Fruit fly (Drosophila melanogaster) whole organism, embryonic: ENCODE measurements around the gene RpL14.

Source experiments
- Asciz ChIP-seq: fragments of 200-800 bp; sonication (Bioruptor generic); optimal IDR thresholded peaks from 2 replicates; lab custom pipeline; 2017; ENCODE audit warnings: missing biosample characterization, mild to moderate bottlenecking, missing genetic modification characterization, missing genetic modification reagents
- C15 ChIP-seq: fragments of 200-800 bp; sonication (Bioruptor generic); IDR thresholded peaks from 3 replicates; pipeline ENCODE4 v1.3.6; 2022; ENCODE audit warnings: missing biosample characterization, missing genetic modification characterization
- CG10147 ChIP-seq: fragments of 200-800 bp; sonication (Bioruptor generic); optimal IDR thresholded peaks from 2 replicates; lab custom pipeline; 2019; ENCODE audit warnings: missing biosample characterization, mild to moderate bottlenecking, missing genetic modification characterization, moderate library complexity
- CG10321 ChIP-seq: fragments of 200-800 bp; sonication (Bioruptor generic); IDR thresholded peaks from 2 replicates; pipeline ENCODE4 v1.3.6; 2022; ENCODE audit warnings: missing biosample characterization, missing genetic modification characterization
- CG10431 ChIP-seq: fragments of 200-800 bp; sonication (Bioruptor generic); optimal IDR thresholded peaks from 3 replicates; lab custom pipeline; 2018; ENCODE audit warnings: missing biosample characterization, mild to moderate bottlenecking, missing genetic modification characterization
- CG10979 ChIP-seq: fragments of 200-800 bp; sonication (Bioruptor generic); optimal IDR thresholded peaks from 2 replicates; lab custom pipeline; 2018; ENCODE audit warnings: missing biosample characterization, mild to moderate bottlenecking, missing genetic modification characterization, moderate library complexity
- CG12071 ChIP-seq: fragments of 200-800 bp; sonication (Bioruptor generic); optimal IDR thresholded peaks from 3 replicates; lab custom pipeline; 2018; ENCODE audit warnings: missing biosample characterization, mild to moderate bottlenecking, missing genetic modification characterization
- CG14710 ChIP-seq: fragments of 200-800 bp; sonication (Bioruptor generic); optimal IDR thresholded peaks from 3 replicates; lab custom pipeline; 2019; ENCODE audit warnings: missing biosample characterization, mild to moderate bottlenecking, missing genetic modification characterization, moderate library complexity
- CG14860 ChIP-seq: fragments of 200-800 bp; sonication (Bioruptor generic); IDR thresholded peaks from 3 replicates; pipeline ENCODE4 v1.3.6; 2022; ENCODE audit warnings: missing biosample characterization, missing genetic modification characterization; ENCODE audit not compliant: partially characterized antibody
- CG16813 ChIP-seq: fragments of 200-800 bp; sonication (Bioruptor generic); IDR thresholded peaks from 3 replicates; pipeline ENCODE4 v1.3.6; 2022; ENCODE audit warnings: missing biosample characterization, missing genetic modification characterization; ENCODE audit not compliant: partially characterized antibody
- CG17829 ChIP-seq: fragments of 200-800 bp; optimal IDR thresholded peaks from 2 replicates; lab custom pipeline; 2019; ENCODE audit warnings: missing biosample characterization, mild to moderate bottlenecking, missing genetic modification characterization, moderate library complexity
- CG2712 ChIP-seq: fragments of 200-800 bp; optimal IDR thresholded peaks from 3 replicates; lab custom pipeline; 2019; ENCODE audit warnings: missing biosample characterization, mild to moderate bottlenecking, missing genetic modification characterization, moderate library complexity
- CG31441 ChIP-seq: fragments of 200-800 bp; sonication (Bioruptor generic); IDR thresholded peaks from 2 replicates; pipeline ENCODE4 v1.3.6; 2022; ENCODE audit warnings: missing biosample characterization, missing genetic modification characterization
- CG32767 ChIP-seq: fragments of 200-800 bp; sonication (Bioruptor generic); IDR thresholded peaks from 2 replicates; pipeline ENCODE4 v1.3.6; 2022; ENCODE audit warnings: missing biosample characterization, missing genetic modification characterization
- CG3995 ChIP-seq: fragments of 200-800 bp; sonication (Bioruptor generic); optimal IDR thresholded peaks from 3 replicates; lab custom pipeline; 2016; ENCODE audit warnings: missing biosample characterization, missing genetic modification characterization
- CG4282 ChIP-seq: fragments of 200-800 bp; sonication (Bioruptor generic); optimal IDR thresholded peaks from 2 replicates; lab custom pipeline; 2016; ENCODE audit warnings: missing biosample characterization, missing genetic modification characterization
- CG43689 ChIP-seq: fragments of 200-800 bp; sonication (Bioruptor generic); IDR thresholded peaks from 2 replicates; pipeline ENCODE4 v1.3.6; 2022; ENCODE audit warnings: missing biosample characterization, missing genetic modification characterization
- CG6175 ChIP-seq: fragments of 200-800 bp; sonication (Bioruptor generic); IDR thresholded peaks from 3 replicates; pipeline ENCODE4 v1.3.6; 2022; ENCODE audit warnings: missing biosample characterization, missing genetic modification characterization
- CG7745 ChIP-seq: fragments of 200-800 bp; sonication (Bioruptor generic); optimal IDR thresholded peaks from 2 replicates; lab custom pipeline; 2018; ENCODE audit warnings: missing biosample characterization, mild to moderate bottlenecking, missing genetic modification characterization, moderate library complexity
- CG8089 ChIP-seq: fragments of 200-800 bp; sonication (Bioruptor generic); optimal IDR thresholded peaks from 3 replicates; lab custom pipeline; 2016; ENCODE audit warnings: missing biosample characterization, missing genetic modification characterization
- CG8281 ChIP-seq: fragments of 200-800 bp; sonication (Bioruptor generic); optimal IDR thresholded peaks from 2 replicates; lab custom pipeline; 2018; ENCODE audit warnings: missing biosample characterization, mild to moderate bottlenecking, missing genetic modification characterization, moderate library complexity
- CG9817 ChIP-seq: fragments of 200-800 bp; sonication (Bioruptor generic); optimal IDR thresholded peaks from 2 replicates; lab custom pipeline; 2018; ENCODE audit warnings: missing biosample characterization, mild to moderate bottlenecking, missing genetic modification characterization, moderate library complexity
- Dbx ChIP-seq: fragments of 200-800 bp; sonication (Bioruptor generic); IDR thresholded peaks from 3 replicates; pipeline ENCODE4 v1.3.6; 2022; ENCODE audit warnings: missing biosample characterization, missing genetic modification characterization
- Dfd ChIP-seq, 2 experiments: fragments of >200 bp; optimal IDR thresholded peaks; 2 replicates each; lab custom pipeline; 2017; ENCODE audit warnings: missing biosample characterization in 2 of 2, missing genetic modification characterization in 2 of 2
- Dll ChIP-seq: fragments of 200-800 bp; sonication (Bioruptor generic); IDR thresholded peaks from 4 replicates; pipeline ENCODE4 v1.3.6; 2022; ENCODE audit warnings: missing biosample characterization, missing genetic modification characterization; ENCODE audit not compliant: partially characterized antibody
- Ets65A ChIP-seq: fragments of 200-800 bp; sonication (Bioruptor generic); peaks from one replicate; lab custom pipeline; 2016; ENCODE audit warnings: missing biosample characterization, missing genetic modification characterization
- H2.0 ChIP-seq: fragments of 200-800 bp; sonication (Bioruptor generic); IDR thresholded peaks from 2 replicates; pipeline ENCODE4 v1.3.6; 2022; ENCODE audit warnings: missing biosample characterization, missing genetic modification characterization
- HLH3B ChIP-seq: fragments of 200-800 bp; sonication (Bioruptor generic); IDR thresholded peaks from 2 replicates; pipeline ENCODE4 v1.3.6; 2022; ENCODE audit warnings: missing biosample characterization, missing genetic modification characterization
- Kr ChIP-seq: fragments of 200-800 bp; sonication (Bioruptor generic); optimal IDR thresholded peaks from 2 replicates; lab custom pipeline; 2017; ENCODE audit warnings: missing biosample characterization, mild to moderate bottlenecking, missing genetic modification characterization
- Optix ChIP-seq: fragments of 200-800 bp; sonication (Bioruptor generic); IDR thresholded peaks from 3 replicates; pipeline ENCODE4 v1.3.6; 2022; ENCODE audit warnings: missing biosample characterization, missing genetic modification characterization
- al ChIP-seq: fragments of 200-800 bp; sonication (Bioruptor generic); IDR thresholded peaks from 2 replicates; pipeline ENCODE4 v1.3.6; 2022; ENCODE audit warnings: missing biosample characterization, missing genetic modification characterization
- bigmax ChIP-seq: fragments of 200-800 bp; sonication (Bioruptor generic); optimal IDR thresholded peaks from 2 replicates; lab custom pipeline; 2018; ENCODE audit warnings: missing biosample characterization, mild to moderate bottlenecking, missing genetic modification characterization
- bowl ChIP-seq: fragments of 200-800 bp; sonication (Bioruptor generic); IDR thresholded peaks from 2 replicates; pipeline ENCODE4 v1.3.6; 2022; ENCODE audit warnings: missing biosample characterization, missing genetic modification characterization
- br ChIP-seq: fragments of >200 bp; optimal IDR thresholded peaks from 2 replicates; lab custom pipeline; 2017
- bsh ChIP-seq, 2 experiments: fragments of 200-800 bp; sonication (Bioruptor generic); optimal IDR thresholded peaks; 2 replicates each; lab custom pipeline; 2017 to 2018; ENCODE audit warnings: mild to moderate bottlenecking in 2 of 2, missing biosample characterization in 2 of 2, missing genetic modification characterization in 2 of 2, moderate library complexity in 1 of 2
- btn ChIP-seq: fragments of 200-800 bp; sonication (Bioruptor generic); optimal IDR thresholded peaks from 2 replicates; lab custom pipeline; 2016; ENCODE audit warnings: missing biosample characterization, missing genetic modification characterization
- fd96Cb ChIP-seq: fragments of 200-800 bp; sonication (Bioruptor generic); optimal IDR thresholded peaks from 2 replicates; lab custom pipeline; 2018; ENCODE audit warnings: missing biosample characterization, mild to moderate bottlenecking, missing genetic modification characterization, moderate library complexity
- gce ChIP-seq: fragments of 200-800 bp; sonication (Bioruptor generic); IDR thresholded peaks from 3 replicates; pipeline ENCODE4 v1.3.6; 2022; ENCODE audit warnings: missing biosample characterization, missing genetic modification characterization
- grn ChIP-seq: fragments of 200-800 bp; sonication (Bioruptor generic); optimal IDR thresholded peaks from 3 replicates; lab custom pipeline; 2017; ENCODE audit warnings: missing biosample characterization, missing genetic modification characterization
- ken ChIP-seq: fragments of 200-800 bp; sonication (Bioruptor generic); IDR thresholded peaks from 3 replicates; pipeline ENCODE4 v1.3.6; 2022; ENCODE audit warnings: missing biosample characterization, missing genetic modification characterization
- lbe ChIP-seq: fragments of 200-800 bp; sonication (Bioruptor generic); optimal IDR thresholded peaks from 2 replicates; lab custom pipeline; 2016; ENCODE audit warnings: missing biosample characterization, mild to moderate bottlenecking, missing genetic modification characterization
- lilli ChIP-seq: fragments of 200-800 bp; sonication (Bioruptor generic); optimal IDR thresholded peaks from 3 replicates; lab custom pipeline; 2016; ENCODE audit warnings: missing biosample characterization, missing genetic modification characterization
- lov ChIP-seq, 2 experiments: fragments of 200-800 bp in 1 of 2; fragments of >200 bp in 1 of 2; sonication (Bioruptor generic) in 1 of 2; IDR thresholded peaks in 1 of 2; optimal IDR thresholded peaks in 1 of 2; 2 replicates in 1 of 2; 3 replicates in 1 of 2; pipeline versions ENCODE4 v1.3.6 to Lab custom; 2017 to 2022; ENCODE audit warnings: missing biosample characterization in 1 of 2, missing genetic modification characterization in 1 of 2
- scrt ChIP-seq: fragments of 200-800 bp; sonication (Bioruptor generic); optimal IDR thresholded peaks from 2 replicates; lab custom pipeline; 2018; ENCODE audit warnings: missing biosample characterization, mild to moderate bottlenecking, missing genetic modification characterization, moderate library complexity
- shn ChIP-seq: fragments of 200-800 bp; sonication (Bioruptor generic); optimal IDR thresholded peaks from 3 replicates; lab custom pipeline; 2016; ENCODE audit warnings: missing biosample characterization, missing genetic modification characterization
- sima ChIP-seq: fragments of 200-800 bp; sonication (Bioruptor generic); optimal IDR thresholded peaks from 2 replicates; lab custom pipeline; 2016; ENCODE audit warnings: missing biosample characterization, missing genetic modification characterization
- stwl ChIP-seq: fragments of 200-800 bp; sonication (Bioruptor generic); optimal IDR thresholded peaks from 3 replicates; lab custom pipeline; 2018; ENCODE audit warnings: missing biosample characterization, mild to moderate bottlenecking, missing genetic modification characterization, moderate library complexity
- tna ChIP-seq: fragments of 200-800 bp; sonication (Bioruptor generic); IDR thresholded peaks from 2 replicates; pipeline ENCODE4 v1.3.6; 2022; ENCODE audit warnings: missing biosample characterization, missing genetic modification characterization; ENCODE audit not compliant: partially characterized antibody
- ttk ChIP-seq: fragments of 200-800 bp; sonication (Bioruptor generic); IDR thresholded peaks from 2 replicates; pipeline ENCODE4 v2.1.2; 2022; ENCODE audit warnings: missing biosample characterization, missing genetic modification characterization
- zen ChIP-seq: fragments of 200-800 bp; sonication (Bioruptor generic); optimal IDR thresholded peaks from 3 replicates; lab custom pipeline; 2018; ENCODE audit warnings: missing biosample characterization, mild to moderate bottlenecking, missing genetic modification characterization, moderate library complexity

Gene RpL14

DNA sequence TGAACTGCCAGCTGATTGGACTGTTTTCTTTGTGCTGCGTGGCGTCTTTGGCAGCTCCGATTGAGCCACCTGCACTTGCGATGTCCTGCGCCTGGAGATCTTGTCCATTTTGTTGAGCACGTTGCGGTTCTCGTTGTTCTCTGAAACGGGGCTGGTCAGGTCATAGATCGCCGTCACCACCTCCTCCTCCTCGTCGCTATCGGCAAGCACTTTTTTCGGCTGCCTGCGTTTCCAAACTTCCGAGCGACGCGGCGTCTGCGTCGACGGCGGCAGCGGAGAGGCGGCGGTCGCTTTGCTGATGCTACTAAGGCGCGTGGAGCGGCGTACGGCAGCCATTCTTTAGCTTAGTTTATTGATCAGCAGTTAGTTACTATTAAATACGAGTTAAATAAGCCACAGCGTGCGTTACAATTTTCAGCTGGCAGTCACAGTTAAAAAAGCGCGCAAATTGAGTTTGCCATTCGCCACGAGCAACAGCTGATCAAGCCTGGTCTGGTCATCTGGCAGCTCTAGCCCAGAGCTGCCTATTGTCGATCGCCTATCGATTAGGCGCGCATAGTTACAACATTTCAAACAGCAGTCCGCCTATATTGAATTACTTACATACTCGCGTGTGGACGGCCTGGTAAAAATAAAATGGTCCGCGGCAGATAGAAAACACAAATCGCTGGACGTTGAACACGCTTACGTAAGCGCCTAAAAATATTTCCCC, 33.0 kb downstream of the RpL14 start, which contains the start of gene Cdc6 (continued):
- TF ChIP-seq Optix (GFP tag; lab: Robert Waterston, UW) (no peak), H2.0 (GFP tag; lab: Robert Waterston, UW) (no peak), Dll (GFP tag; lab: Robert Waterston, UW) (peak; percentile 59; the same call in 3 of the 4 replicates), zen (tag; lab: Kevin White, UChicago) (peak; percentile 27), shn (GFP tag; lab: Kevin White, UChicago) (no peak), CG14860 (GFP tag; lab: Robert Waterston, UW) (no peak), CG43689 (GFP tag; lab: Robert Waterston, UW) (no peak), CG4282 (GFP tag; lab: Kevin White, UChicago) (no peak), Dbx (GFP tag; lab: Robert Waterston, UW) (no peak), grn (GFP tag; lab: Kevin White, UChicago) (no peak), CG7745 (no peak), gce (no peak), sima (no peak), lilli (GFP tag; lab: Kevin White, UChicago) (no peak), CG10147 (GFP tag; lab: Kevin White, UChicago) (no peak), CG8281 (tag; lab: Kevin White, UChicago) (no peak), lbe (GFP tag; lab: Kevin White, UChicago) (no peak), CG9817 (tag; lab: Kevin White, UChicago) (no peak), CG17829 (tag; lab: Kevin White, UChicago) (peak; percentile 12), HLH3B (GFP tag; lab: Robert Waterston, UW) (no peak), CG3995 (GFP tag; lab: Kevin White, UChicago) (peak; percentile 62), CG10979 (tag; lab: Kevin White, UChicago) (no peak), lov (optimal IDR thresholded peaks at IDR 0.05; lab: Kevin White, UChicago) (no peak), lov (GFP tag; IDR thresholded peaks at IDR 0.05; lab: Robert Waterston, UW) (no peak), bowl (GFP tag; lab: Robert Waterston, UW) (no peak), ttk (no peak), scrt (GFP tag; lab: Kevin White, UChicago) (no peak), CG14710 (tag; lab: Kevin White, UChicago) (peak; percentile 13), CG32767 (GFP tag; lab: Robert Waterston, UW) (no peak), CG2712 (tag; lab: Kevin White, UChicago) (peak; percentile 3), CG6175 (GFP tag; lab: Robert Waterston, UW) (no peak), CG10321 (GFP tag; lab: Robert Waterston, UW) (no peak), bigmax (GFP tag; lab: Kevin White, UChicago) (no peak), stwl (tag; lab: Kevin White, UChicago) (peak; percentile 58), CG31441 (GFP tag; lab: Robert Waterston, UW) (no peak), tna (no peak), CG10431 (no peak), btn (GFP tag; lab: Kevin White, UChicago) (no peak), CG8089 (no peak), fd96Cb (no peak), Ets65A (GFP tag; lab: Kevin White, UChicago) (no peak), Kr (GFP tag; lab: Kevin White, UChicago) (no peak), ken (no peak), C15 (GFP tag; lab: Robert Waterston, UW) (no peak), Asciz (GFP tag; lab: Kevin White, UChicago) (no peak), br (lab: Kevin White, UChicago) (no peak), Dfd (GFP tag; optimal IDR thresholded peaks at IDR 0.05; lab: Kevin White, UChicago) (no peak), CG16813 (GFP tag; lab: Robert Waterston, UW) (peak; percentile 22; the same call in 1 of the 3 replicates), al (GFP tag; lab: Robert Waterston, UW) (no peak), CG12071 (GFP tag; lab: Kevin White, UChicago) (no peak), bsh (GFP tag; optimal IDR thresholded peaks at IDR 0.05; lab: Kevin White, UChicago) (no peak)
